Worm (Caenorhabditis elegans): ENCODE measurements around the gene sod-4.

sod-4 gene

DNA sequence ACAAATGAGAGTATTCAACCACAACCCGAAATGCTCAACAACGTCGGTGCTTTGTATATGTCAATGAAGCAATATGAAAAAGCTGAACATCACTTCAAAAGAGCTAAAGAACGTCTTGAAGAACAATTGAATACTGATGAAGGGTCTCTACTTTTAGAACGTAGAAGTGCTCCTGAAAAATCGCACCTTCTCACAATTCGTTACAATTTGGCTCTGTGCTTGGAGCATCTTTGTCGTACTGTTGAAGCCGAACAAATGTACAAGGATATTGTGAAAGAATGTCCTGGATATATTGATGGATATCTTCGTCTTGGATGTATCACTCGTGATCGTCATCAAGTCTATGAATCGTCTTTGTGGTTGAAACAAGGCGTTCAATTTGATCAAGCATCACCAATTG is 6.0 kb downstream of the sod-4 start:
- TF ChIP-seq F10E7.11 (tag; optimal IDR thresholded peaks at IDR 0.05) = no peak
- no peak for TF ChIP-seq lin-26 (GFP tag; IDR thresholded peaks at IDR 0.05)
- TF ChIP-seq cebp-2 (GFP tag; IDR thresholded peaks at IDR 0.05) = no peak
- TF ChIP-seq sptf-2 (GFP tag; optimal IDR thresholded peaks at IDR 0.05) = no peak
- no peak for TF ChIP-seq C17E4.6 (GFP tag; IDR thresholded peaks at IDR 0.05)
- no peak for TF ChIP-seq nfya-1 (tag; optimal IDR thresholded peaks at IDR 0.05; ENCODE audit: borderline replicate concordance, insufficient read depth)

DNA sequence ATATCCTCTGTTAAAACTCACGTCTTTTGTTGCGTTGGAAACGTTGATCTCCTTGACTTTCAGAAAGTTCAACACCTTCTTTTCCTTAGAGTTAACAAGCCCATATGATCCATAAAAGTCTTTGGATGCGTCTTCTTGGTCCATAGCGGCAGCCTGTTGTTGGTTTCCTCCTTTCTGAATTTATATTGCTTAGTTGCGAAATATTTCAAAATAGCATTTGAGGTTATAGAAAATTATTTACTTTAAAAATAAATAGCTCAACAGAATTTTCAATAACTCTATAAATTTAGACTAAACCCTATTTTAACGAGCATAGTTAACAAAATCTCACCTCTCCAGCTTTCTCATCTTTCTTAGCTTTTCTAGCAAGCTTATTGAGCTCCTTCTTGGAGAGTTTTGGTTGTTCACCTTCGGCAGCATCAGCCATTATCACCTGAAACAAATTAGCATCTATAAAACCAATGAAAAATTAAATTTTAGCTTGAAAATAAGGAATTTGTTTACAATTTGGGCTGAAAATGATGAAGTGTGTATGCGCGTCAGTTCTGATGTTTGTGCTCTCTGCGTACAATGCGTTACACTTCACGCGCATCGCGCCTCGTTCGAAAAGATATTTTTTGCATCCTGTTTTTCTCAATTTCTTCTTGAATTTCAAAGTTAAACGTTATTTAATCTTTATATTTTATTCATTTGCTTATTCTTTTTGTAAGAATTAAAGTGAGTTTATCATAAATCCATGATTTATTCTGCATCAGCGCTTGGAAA is 9.2 kb downstream of the sod-4 start, which contains the start of the genes dars-1 and ctr-9:
TSS of gene dars-1 (minus strand) at position 433 of the 765 bp plus-strand sequence.
TSS of gene ctr-9 (plus strand) at position 614 of the 765 bp plus-strand sequence.
- TF ChIP-seq snpc-3.4 (tag; optimal IDR thresholded peaks at IDR 0.05) = peak; percentile 0
- TF ChIP-seq cebp-1 (GFP tag; IDR thresholded peaks at IDR 0.05) = peak; percentile 30; the same call in 1 of the 2 replicates
- peak; percentile 87 for TF ChIP-seq cebp-1 (tag; optimal IDR thresholded peaks at IDR 0.05)
- TF ChIP-seq pha-4 (tag; optimal IDR thresholded peaks at IDR 0.05) = no peak
- no peak for TF ChIP-seq ztf-28 (GFP tag; IDR thresholded peaks at IDR 0.05)
- TF ChIP-seq nhr-27 (tag; optimal IDR thresholded peaks at IDR 0.05) = no peak
- TF ChIP-seq Y53G8AR.9 (GFP tag; conservative IDR thresholded peaks at IDR 0.05) = 0 out of 2 replicates have a peak, but pooled peaks have one; percentile 42

DNA sequence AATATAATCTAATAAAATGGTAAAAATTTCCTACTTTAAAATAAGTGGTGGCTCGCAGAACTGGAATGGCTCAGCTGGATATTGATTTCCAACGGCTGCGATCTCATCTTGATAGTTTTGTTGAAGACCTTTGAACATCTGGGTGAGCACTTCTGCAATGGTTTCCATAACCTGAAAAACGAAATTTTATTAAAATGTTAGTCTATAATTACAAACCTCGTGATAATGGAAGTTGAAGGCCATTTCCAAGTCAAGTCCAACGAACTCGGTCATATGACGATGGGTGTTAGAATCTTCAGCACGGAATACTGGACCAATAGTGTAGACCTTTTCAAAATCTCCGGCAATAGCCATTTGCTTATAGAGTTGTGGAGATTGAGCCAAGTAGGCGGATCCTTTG is 10.4 kb downstream of the sod-4 start:
- TF ChIP-seq ztf-22 (GFP tag; optimal IDR thresholded peaks at IDR 0.05) (no peak), athp-1 (tag; optimal IDR thresholded peaks at IDR 0.05) (no peak)

DNA sequence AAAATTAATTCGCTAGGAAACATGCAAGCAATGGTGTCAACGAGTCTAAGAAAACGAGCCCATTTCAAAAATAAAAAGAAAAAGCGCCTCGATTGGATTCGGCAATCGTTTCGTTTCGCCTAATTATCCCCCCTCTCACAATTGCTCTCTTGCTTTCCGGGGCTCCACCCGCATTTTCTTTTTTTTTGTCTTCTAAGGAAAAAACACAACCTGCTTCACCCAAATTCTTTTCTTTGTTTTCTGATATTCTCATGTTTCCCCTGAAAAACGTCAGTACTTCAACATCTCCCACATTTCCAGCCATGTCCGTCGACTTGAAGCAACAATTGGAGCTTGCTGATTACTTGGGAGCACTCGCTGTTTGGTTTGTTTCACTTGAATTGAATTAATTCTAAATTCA is 11.7 kb downstream of the sod-4 start, which contains the start of gene nlp-36:
TSS of gene nlp-36 (plus strand) at position 301 of the 400 bp plus-strand sequence.
- peak; percentile 9 for TF ChIP-seq him-1 (tag; optimal IDR thresholded peaks at IDR 0.05)
- TF ChIP-seq ceh-91 (GFP tag; IDR thresholded peaks at IDR 0.05) = no peak

DNA sequence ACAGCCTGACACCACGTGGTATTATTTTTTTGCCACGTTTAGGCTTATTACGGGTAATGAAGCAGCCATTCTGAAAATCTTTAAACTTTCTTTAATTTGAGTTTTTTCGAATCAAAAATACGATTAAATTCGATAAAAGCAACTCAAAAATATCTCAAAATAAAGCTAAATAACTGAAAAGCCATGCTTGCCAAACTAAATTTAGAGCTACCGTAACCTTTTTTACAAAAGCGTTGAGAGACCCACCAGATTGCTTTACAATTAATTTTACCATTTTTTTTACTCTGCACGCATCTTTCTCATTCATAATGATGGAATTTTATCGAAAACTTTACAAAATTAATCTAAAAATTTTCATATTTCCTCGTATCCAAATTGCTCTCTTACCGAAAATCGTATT is 12.1 kb downstream of the sod-4 start:
- TF ChIP-seq aptf-3 (GFP tag; IDR thresholded peaks at IDR 0.05) (no peak), atf-7 (tag; optimal IDR thresholded peaks at IDR 0.05) (no peak), egrh-3 (GFP tag; IDR thresholded peaks at IDR 0.05) (no peak), lin-54 (GFP tag; optimal IDR thresholded peaks at IDR 0.05) (no peak), lsl-1 (GFP tag; optimal IDR thresholded peaks at IDR 0.05) (peak; percentile 70), dpff-1 (tag; optimal IDR thresholded peaks at IDR 0.05) (no peak), D2030.7 (GFP tag; IDR thresholded peaks at IDR 0.05) (no peak), rpc-1 (optimal IDR thresholded peaks at IDR 0.05) (no peak), rpc-1 (tag; optimal IDR thresholded peaks at IDR 0.05) (no peak), madf-8 (GFP tag; conservative IDR thresholded peaks at IDR 0.05) (peak; percentile 73)

DNA sequence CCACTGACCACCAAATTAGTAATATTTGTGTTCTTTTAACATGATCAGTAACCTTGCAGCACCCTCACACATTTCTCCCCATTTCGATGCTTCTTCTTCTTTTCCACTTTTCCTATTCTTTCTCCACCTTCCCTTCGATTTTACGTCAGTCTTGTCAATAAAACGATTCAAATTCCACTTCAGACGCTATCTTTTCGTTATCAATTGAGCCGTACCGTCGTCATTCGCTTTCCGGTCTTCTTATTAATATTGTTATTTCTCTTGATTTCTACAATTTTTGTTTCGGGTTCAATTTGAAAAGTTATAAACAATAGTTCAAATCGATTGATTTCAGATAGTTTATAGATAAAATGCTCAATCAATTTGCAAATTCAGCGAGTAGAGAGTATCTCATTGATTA is 12.7 kb downstream of the sod-4 start:
- no peak for TF ChIP-seq ama-1 (optimal IDR thresholded peaks at IDR 0.05)
- TF ChIP-seq ama-1 (GFP tag; optimal IDR thresholded peaks at IDR 0.05) = no peak
- peak; percentile 55 for TF ChIP-seq nhr-80 (tag; optimal IDR thresholded peaks at IDR 0.05)

Data from whole organism, young adult.